Fruit fly (Drosophila melanogaster): ENCODE measurements around the gene Or10a.

Gene Or10a

DNA sequence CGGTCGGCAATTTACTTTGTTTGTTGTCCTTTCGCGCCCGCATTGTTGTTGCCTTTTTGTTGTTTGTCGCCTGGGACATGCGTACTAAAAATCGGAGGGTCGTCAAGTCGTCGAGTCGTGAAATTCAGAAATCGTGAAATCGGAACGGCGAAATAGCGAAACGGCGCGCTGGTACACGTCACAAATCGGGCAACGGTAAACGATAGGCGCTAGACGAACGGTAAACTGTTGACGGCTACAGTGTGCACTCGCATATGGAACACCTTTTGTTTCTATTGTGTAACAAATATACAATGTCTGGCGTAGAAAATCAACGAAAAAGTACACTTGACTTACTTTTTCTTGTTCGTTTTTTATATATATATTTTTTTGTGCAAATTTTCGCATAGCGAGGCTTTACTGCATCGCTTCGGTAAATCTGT is 33.2 kb downstream of the Or10a start (continued):
- peak; percentile 6 for TF ChIP-seq Sox14 (GFP tag; optimal IDR thresholded peaks at IDR 0.05)
- TF ChIP-seq CG34406 (GFP tag; optimal IDR thresholded peaks at IDR 0.05): peak; percentile 3
- peak; percentile 13 for TF ChIP-seq fd59A (GFP tag; optimal IDR thresholded peaks at IDR 0.05)
- TF ChIP-seq Sox102F (GFP tag; optimal IDR thresholded peaks at IDR 0.05): peak; percentile 27
- no peak for TF ChIP-seq CG7368 (GFP tag; optimal IDR thresholded peaks at IDR 0.05)
- TF ChIP-seq CG3919 (GFP tag; optimal IDR thresholded peaks at IDR 0.05): peak; percentile 29
- TF ChIP-seq Blimp-1 (GFP tag; optimal IDR thresholded peaks at IDR 0.05): no peak
- TF ChIP-seq net (GFP tag; optimal IDR thresholded peaks at IDR 0.05): peak; percentile 24

DNA sequence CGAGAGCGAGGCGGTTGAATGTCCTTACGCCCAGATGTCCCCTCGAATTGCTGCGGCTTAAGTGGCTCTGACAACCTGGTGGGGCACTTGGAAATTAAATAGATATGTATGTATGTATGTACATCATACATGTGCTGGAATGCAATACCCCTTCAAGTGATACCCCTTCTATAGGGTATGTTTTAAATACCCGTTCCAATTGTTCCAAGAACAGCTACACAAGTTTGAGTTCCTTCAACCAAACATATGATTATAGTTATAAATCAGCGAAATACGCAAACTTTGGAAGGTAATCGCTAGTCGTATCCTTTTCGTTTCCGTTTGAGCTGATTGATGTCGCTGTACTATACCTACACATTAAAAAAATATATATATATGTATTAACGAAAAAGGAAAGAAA is 33.7 kb downstream of the Or10a start:
- TF ChIP-seq Ets96B (tag; optimal IDR thresholded peaks at IDR 0.05) (peak; percentile 10), CG10631 (GFP tag; optimal IDR thresholded peaks at IDR 0.05) (peak; percentile 5), svp (GFP tag) (peak; percentile 59), Sox15 (GFP tag; optimal IDR thresholded peaks at IDR 0.05) (no peak), OdsH (GFP tag; optimal IDR thresholded peaks at IDR 0.05) (no peak), acj6 (GFP tag; optimal IDR thresholded peaks at IDR 0.05) (peak; percentile 5), CG10669 (GFP tag; optimal IDR thresholded peaks at IDR 0.05) (peak; percentile 24)

DNA sequence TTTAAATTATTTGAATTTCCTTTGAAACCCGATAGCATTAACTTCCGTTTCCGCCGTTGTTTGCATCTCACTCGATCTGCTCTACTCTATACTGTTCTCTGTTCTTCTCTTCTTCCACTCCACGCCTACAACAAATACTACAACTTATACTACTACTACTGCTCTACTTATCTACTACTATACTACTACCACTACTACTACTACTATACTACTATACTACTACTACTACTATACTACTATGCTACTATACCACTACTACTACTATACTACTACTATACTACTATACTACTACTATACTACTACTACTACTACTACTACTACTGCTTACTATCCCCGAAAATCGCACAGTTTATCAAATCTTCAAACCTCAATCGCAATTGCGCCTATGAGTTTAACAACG is 34.6 kb downstream of the Or10a start:
- TF ChIP-seq cyc (GFP tag; optimal IDR thresholded peaks at IDR 0.05) (no peak), pdm3 (GFP tag; optimal IDR thresholded peaks at IDR 0.05) (no peak), Eip75B (GFP tag; optimal IDR thresholded peaks at IDR 0.05) (no peak), Hr38 (GFP tag; optimal IDR thresholded peaks at IDR 0.05) (no peak), CG1621 (tag; optimal IDR thresholded peaks at IDR 0.05) (no peak), Sox102F (GFP tag; optimal IDR thresholded peaks at IDR 0.05) (no peak), CG11762 (GFP tag; optimal IDR thresholded peaks at IDR 0.05; ENCODE audit: insufficient read depth) (no peak), dsx (GFP tag; optimal IDR thresholded peaks at IDR 0.05; ENCODE audit: poor library complexity, severe bottlenecking) (no peak), salr (GFP tag; optimal IDR thresholded peaks at IDR 0.05) (no peak), fd85E (GFP tag; optimal IDR thresholded peaks at IDR 0.05) (no peak), Ets21C (GFP tag; optimal IDR thresholded peaks at IDR 0.05) (no peak), fkh (GFP tag; optimal IDR thresholded peaks at IDR 0.05) (no peak), CG7368 (GFP tag; optimal IDR thresholded peaks at IDR 0.05) (no peak), dac (GFP tag; optimal IDR thresholded peaks at IDR 0.05) (no peak)

DNA sequence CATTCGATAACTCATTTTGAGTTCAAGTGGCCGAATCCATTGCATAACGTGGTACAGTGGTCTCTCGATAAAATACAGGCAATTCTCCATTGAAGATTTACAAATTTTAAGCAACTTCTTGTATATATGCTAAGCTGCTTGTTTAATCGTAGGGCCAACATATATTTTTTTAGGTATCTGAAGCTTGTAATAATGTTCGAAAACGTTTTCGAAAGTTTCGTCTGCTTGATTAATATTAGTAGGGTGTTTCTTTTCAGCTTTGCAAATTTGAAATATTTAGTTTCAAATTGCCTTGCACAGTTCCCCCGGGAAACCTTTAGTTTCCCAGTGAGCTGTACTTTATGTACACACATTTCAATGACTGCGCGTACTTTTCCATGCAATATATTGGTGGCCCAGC is 37.5 kb downstream of the Or10a start:
- TF ChIP-seq Lpt (GFP tag; optimal IDR thresholded peaks at IDR 0.05) (no peak), Sox15 (GFP tag; optimal IDR thresholded peaks at IDR 0.05) (no peak), net (GFP tag; optimal IDR thresholded peaks at IDR 0.05) (no peak), ss (GFP tag; optimal IDR thresholded peaks at IDR 0.05) (no peak), CG6792 (GFP tag; optimal IDR thresholded peaks at IDR 0.05) (no peak), cyc (GFP tag; optimal IDR thresholded peaks at IDR 0.05) (no peak), CG7368 (GFP tag; optimal IDR thresholded peaks at IDR 0.05) (no peak), Met (GFP tag; optimal IDR thresholded peaks at IDR 0.05) (no peak), Smox (GFP tag; optimal IDR thresholded peaks at IDR 0.05) (no peak), Eip75B (GFP tag; optimal IDR thresholded peaks at IDR 0.05) (no peak), CG8119 (GFP tag; IDR thresholded peaks at IDR 0.05) (no peak), Blimp-1 (GFP tag; optimal IDR thresholded peaks at IDR 0.05) (no peak), CG3919 (GFP tag; optimal IDR thresholded peaks at IDR 0.05) (no peak), spab (GFP tag; optimal IDR thresholded peaks at IDR 0.05) (no peak), CG6163 (GFP tag; IDR thresholded peaks at IDR 0.05) (no peak)

DNA sequence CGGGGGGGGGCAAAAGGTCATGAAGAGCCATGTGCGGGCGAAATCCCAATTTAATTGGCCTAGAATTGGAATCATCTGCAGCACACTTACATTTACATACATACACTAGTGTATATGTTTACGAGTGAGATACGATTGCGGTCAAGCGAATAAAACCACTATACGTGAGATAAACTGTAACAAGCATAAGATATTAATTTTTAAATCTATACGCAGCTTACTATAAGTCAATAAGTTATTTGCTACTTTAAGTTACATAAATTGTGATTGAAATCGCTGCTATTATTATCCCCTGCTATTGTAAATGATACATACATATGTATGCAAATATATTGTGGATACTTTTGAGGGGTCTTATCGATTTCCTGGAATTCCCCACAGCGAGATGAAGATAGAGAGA is 38.1 kb downstream of the Or10a start:
- peak; percentile 73 for TF ChIP-seq Eip78C (GFP tag)
- no peak for TF ChIP-seq CG11762 (GFP tag; optimal IDR thresholded peaks at IDR 0.05; ENCODE audit: insufficient read depth)
- no peak for TF ChIP-seq CG32006 (GFP tag; optimal IDR thresholded peaks at IDR 0.05)
- no peak for TF ChIP-seq CG11294 (GFP tag; IDR thresholded peaks at IDR 0.05)
- TF ChIP-seq vri (GFP tag; optimal IDR thresholded peaks at IDR 0.05): no peak
- TF ChIP-seq Sox14 (GFP tag; optimal IDR thresholded peaks at IDR 0.05): no peak
- TF ChIP-seq Lpt (GFP tag; optimal IDR thresholded peaks at IDR 0.05): no peak
- TF ChIP-seq achi (GFP tag; optimal IDR thresholded peaks at IDR 0.05): peak; percentile 4
- TF ChIP-seq Hr4 (GFP tag; optimal IDR thresholded peaks at IDR 0.05): no peak
- TF ChIP-seq Met (GFP tag; optimal IDR thresholded peaks at IDR 0.05): peak; percentile 13
- TF ChIP-seq Ets96B (tag; optimal IDR thresholded peaks at IDR 0.05): peak; percentile 8
- peak; percentile 18 for TF ChIP-seq OdsH (GFP tag; optimal IDR thresholded peaks at IDR 0.05)
- TF ChIP-seq net (GFP tag; optimal IDR thresholded peaks at IDR 0.05): no peak
- peak; percentile 34; the same call in 2 of the 3 replicates for TF ChIP-seq CG6163 (GFP tag; IDR thresholded peaks at IDR 0.05)
- peak; percentile 2 for TF ChIP-seq cyc (GFP tag; optimal IDR thresholded peaks at IDR 0.05)
- peak; percentile 27 for TF ChIP-seq pdm3 (GFP tag; optimal IDR thresholded peaks at IDR 0.05)
- peak; percentile 58 for TF ChIP-seq svp (GFP tag)
- peak in 1 of 2 experiments; percentile 19 for TF ChIP-seq ss (GFP tag; optimal IDR thresholded peaks at IDR 0.05)
- TF ChIP-seq CG15336 (GFP tag; IDR thresholded peaks at IDR 0.05): peak; percentile 33; the same call in 1 of the 2 replicates
- TF ChIP-seq esn (GFP tag; optimal IDR thresholded peaks at IDR 0.05): peak; percentile 26
- no peak for TF ChIP-seq Sox15 (GFP tag; optimal IDR thresholded peaks at IDR 0.05)

Data from whole organism, prepupa.